Fruit fly (Drosophila melanogaster) whole organism, wandering third instar larva: ENCODE data around the gene CG12637.

ENCODE experiments used
- Hr83 ChIP-seq: fragments of 200-300 bp; sonication (Bioruptor generic); optimal IDR thresholded peaks from 2 replicates; lab custom pipeline; 2016; ENCODE audit warnings: missing biosample characterization, mild to moderate bottlenecking, missing genetic modification characterization, moderate library complexity; ENCODE audit not compliant: poor library complexity, severe bottlenecking
- dsf ChIP-seq: sonication (Bioruptor generic); optimal IDR thresholded peaks from 2 replicates; lab custom pipeline; 2016; ENCODE audit warnings: missing biosample characterization, missing genetic modification characterization, borderline replicate concordance
- ey ChIP-seq: fragments of 200-800 bp; sonication (Bioruptor generic); optimal IDR thresholded peaks from 2 replicates; lab custom pipeline; 2016; ENCODE audit warnings: missing biosample characterization, missing genetic modification characterization
- psq ChIP-seq: fragments of 200-800 bp; sonication (Bioruptor generic); optimal IDR thresholded peaks from 3 replicates; lab custom pipeline; 2017; ENCODE audit warnings: missing biosample characterization, mild to moderate bottlenecking, missing genetic modification characterization, moderate library complexity

- TF ChIP-seq dsf (GFP tag; lab: Kevin White, UChicago) (no peak), ey (GFP tag; lab: Kevin White, UChicago) (no peak), psq (GFP tag; lab: Kevin White, UChicago) (no peak), Hr83 (no peak)
Observed at dm6 chrX:10656216-10656615, 17.1 kb downstream of the CG12637 start.
